Fruit fly (Drosophila melanogaster): ENCODE data around the gene CG12170.

CG12170 gene

dm6 chr3R:5686049-5686757, 49.2 kb downstream of the CG12170 start:
- TF ChIP-seq chn (GFP tag; optimal IDR thresholded peaks at IDR 0.05) (peak; percentile 25), CG17802 (tag; optimal IDR thresholded peaks at IDR 0.05) (no peak), Hr51 (GFP tag; optimal IDR thresholded peaks at IDR 0.05) (peak in 1 of 2 experiments; percentile 62), CG2129 (GFP tag; IDR thresholded peaks at IDR 0.05; ENCODE audit: partially characterized antibody) (no peak), Aef1 (GFP tag; IDR thresholded peaks at IDR 0.05) (peak; percentile 23; the same call in 1 of the 3 replicates), CG10274 (GFP tag; optimal IDR thresholded peaks at IDR 0.05) (no peak), CG31224 (GFP tag; IDR thresholded peaks at IDR 0.05) (no peak), pzg (GFP tag; optimal IDR thresholded peaks at IDR 0.05) (no peak), toy (GFP tag; IDR thresholded peaks at IDR 0.05) (no peak), CG43689 (GFP tag; IDR thresholded peaks at IDR 0.05) (no peak), H2.0 (GFP tag; IDR thresholded peaks at IDR 0.05) (peak; percentile 39; the same call in 1 of the 2 replicates), NC2α (GFP tag; optimal IDR thresholded peaks at IDR 0.05) (no peak), CG8089 (GFP tag; optimal IDR thresholded peaks at IDR 0.05) (no peak), twi (tag; optimal IDR thresholded peaks at IDR 0.05) (no peak), GATAe (GFP tag; conservative IDR thresholded peaks at IDR 0.05) (no peak), HLH4C (GFP tag; IDR thresholded peaks at IDR 0.05; ENCODE audit: partially characterized antibody) (no peak), Kr (GFP tag; optimal IDR thresholded peaks at IDR 0.05) (no peak), CG8765 (GFP tag; IDR thresholded peaks at IDR 0.05) (no peak), CG18619 (GFP tag; optimal IDR thresholded peaks at IDR 0.05) (peak; percentile 34), lbe (GFP tag; optimal IDR thresholded peaks at IDR 0.05) (no peak), org-1 (GFP tag; optimal IDR thresholded peaks at IDR 0.05) (no peak), usp (GFP tag; optimal IDR thresholded peaks at IDR 0.05) (no peak), br (optimal IDR thresholded peaks at IDR 0.05) (no peak), CG2199 (GFP tag; IDR thresholded peaks at IDR 0.05) (no peak), H15 (GFP tag; IDR thresholded peaks at IDR 0.05) (0 out of 3 replicates have a peak, but pooled peaks have one; percentile 9), CG9797 (GFP tag; optimal IDR thresholded peaks at IDR 0.05) (no peak), CG34376 (GFP tag; optimal IDR thresholded peaks at IDR 0.05) (no peak), dan (GFP tag; IDR thresholded peaks at IDR 0.05) (no peak), Doc2 (GFP tag; IDR thresholded peaks at IDR 0.05) (no peak), CG34422 (GFP tag; IDR thresholded peaks at IDR 0.05) (no peak), CG14710 (tag; optimal IDR thresholded peaks at IDR 0.05) (no peak), tio (GFP tag; optimal IDR thresholded peaks at IDR 0.05) (peak; percentile 9), Tbp (GFP tag; optimal IDR thresholded peaks at IDR 0.05) (no peak), ssp (GFP tag; IDR thresholded peaks at IDR 0.05) (0 out of 2 replicates have a peak, but pooled peaks have one; percentile 31), CTCF (GFP tag; optimal IDR thresholded peaks at IDR 0.05) (no peak), stc (GFP tag; IDR thresholded peaks at IDR 0.05) (peak; percentile 72), insv (GFP tag; optimal IDR thresholded peaks at IDR 0.05) (no peak), sd (tag; optimal IDR thresholded peaks at IDR 0.05) (peak; percentile 24), Rx (GFP tag; IDR thresholded peaks at IDR 0.05) (no peak), CG4617 (GFP tag; optimal IDR thresholded peaks at IDR 0.05; ENCODE audit: borderline replicate concordance) (no peak), Scr (GFP tag; IDR thresholded peaks at IDR 0.05; ENCODE audit: partially characterized antibody) (no peak), CG10462 (GFP tag; optimal IDR thresholded peaks at IDR 0.05) (no peak), nerfin-2 (GFP tag; IDR thresholded peaks at IDR 0.05; ENCODE audit: partially characterized antibody) (no peak), NK7.1 (GFP tag; optimal IDR thresholded peaks at IDR 0.05) (no peak), Asciz (GFP tag; optimal IDR thresholded peaks at IDR 0.05) (no peak), nerfin-1 (tag; optimal IDR thresholded peaks at IDR 0.05) (peak; percentile 77), CoRest (tag; optimal IDR thresholded peaks at IDR 0.05) (peak; percentile 49), CG4282 (GFP tag; optimal IDR thresholded peaks at IDR 0.05) (no peak), Mad (GFP tag; optimal IDR thresholded peaks at IDR 0.05) (peak; percentile 7), CG15514 (GFP tag; optimal IDR thresholded peaks at IDR 0.05) (peak; percentile 29), CG2712 (tag; optimal IDR thresholded peaks at IDR 0.05) (peak; percentile 61)
